Worm (Caenorhabditis elegans) whole organism, young adult: ENCODE data around the gene srsx-11.

Experiments
- F39B2.1 ChIP-seq: fragments of 200-800 bp; sonication (Bioruptor generic); IDR thresholded peaks from 2 replicates; pipeline ENCODE4 v1.3.6; 2022; ENCODE audit warnings: missing genetic modification reagents, missing genetic modification characterization, missing compliant biosample characterization
- T07F8.4 ChIP-seq: sonication (generic microtip); optimal IDR thresholded peaks from 2 replicates; lab custom pipeline; 2016; ENCODE audit warnings: mild to moderate bottlenecking, missing genetic modification characterization, moderate library complexity, missing compliant biosample characterization
- Y53F4B.3 ChIP-seq: fragments of 200-800 bp; sonication (Bioruptor generic); IDR thresholded peaks from 2 replicates; pipeline ENCODE4 v1.3.6; 2022; ENCODE audit warnings: missing genetic modification reagents, missing genetic modification characterization, missing compliant biosample characterization
- Y95B8A.8 ChIP-seq: fragments of 200-800 bp; sonication (Bioruptor generic); IDR thresholded peaks from 2 replicates; pipeline ENCODE4 v1.3.6; 2022; ENCODE audit warnings: missing genetic modification reagents, missing genetic modification characterization, missing compliant biosample characterization
- aptf-3 ChIP-seq: fragments of 200-800 bp; sonication (Bioruptor generic); IDR thresholded peaks from 2 replicates; pipeline ENCODE4 v1.3.6; 2022; ENCODE audit warnings: missing genetic modification characterization, missing compliant biosample characterization
- cebp-1 ChIP-seq, 2 experiments: fragments of 200-800 bp in 1 of 2; sonication (Bioruptor generic) in 1 of 2; sonication (generic microtip) in 1 of 2; IDR thresholded peaks in 1 of 2; optimal IDR thresholded peaks in 1 of 2; 2 replicates each; pipeline versions ENCODE4 v1.3.6 to Lab custom; 2017 to 2022; ENCODE audit warnings: missing compliant biosample characterization in 2 of 2, missing genetic modification characterization in 2 of 2, mild to moderate bottlenecking in 1 of 2, missing genetic modification reagents in 1 of 2, moderate library complexity in 1 of 2
- ceh-91 ChIP-seq: fragments of 200-800 bp; sonication (Bioruptor generic); IDR thresholded peaks from 2 replicates; pipeline ENCODE4 v1.3.6; 2022; ENCODE audit warnings: missing genetic modification reagents, missing genetic modification characterization, missing compliant biosample characterization
- dpl-1 ChIP-seq: fragments of 150-350 bp; optimal IDR thresholded peaks from 2 replicates; lab custom pipeline; 2014; ENCODE audit warnings: missing biosample characterization, missing genetic modification reagents, missing genetic modification characterization
- fkh-3 ChIP-seq: sonication (generic microtip); optimal IDR thresholded peaks from 2 replicates; lab custom pipeline; 2016; ENCODE audit warnings: mild to moderate bottlenecking, missing genetic modification characterization, missing compliant biosample characterization
- gei-17 ChIP-seq: fragments of 200-800 bp; sonication (Bioruptor generic); optimal IDR thresholded peaks from 2 replicates; lab custom pipeline; 2018; ENCODE audit warnings: mild to moderate bottlenecking, missing genetic modification characterization, missing compliant biosample characterization
- lsl-1 ChIP-seq: fragments of 200-800 bp; sonication (Bioruptor generic); optimal IDR thresholded peaks from 2 replicates; lab custom pipeline; 2018; ENCODE audit warnings: mild to moderate bottlenecking, missing genetic modification characterization, moderate library complexity, missing compliant biosample characterization
- nhr-27 ChIP-seq: fragments of 200-800 bp; sonication (Bioruptor generic); optimal IDR thresholded peaks from 2 replicates; lab custom pipeline; 2018; ENCODE audit warnings: mild to moderate bottlenecking, missing genetic modification characterization, moderate library complexity, missing compliant biosample characterization
- sea-2 ChIP-seq: fragments of 200-800 bp; sonication (Bioruptor generic); IDR thresholded peaks from 2 replicates; pipeline ENCODE4 v1.3.6; 2022; ENCODE audit warnings: missing genetic modification characterization, missing compliant biosample characterization
- snpc-3.4 ChIP-seq: sonication (generic microtip); optimal IDR thresholded peaks from 2 replicates; lab custom pipeline; 2017; ENCODE audit warnings: missing genetic modification characterization, mild to moderate bottlenecking, missing compliant biosample characterization, antibody characterized with exemption, moderate library complexity, missing genotype, missing genetic modification reagents
- unc-62 ChIP-seq: fragments of 150-350 bp; optimal IDR thresholded peaks from 2 replicates; lab custom pipeline; 2014; ENCODE audit warnings: missing biosample characterization, missing genetic modification reagents, missing genetic modification characterization
- ztf-18 ChIP-seq: sonication (generic microtip); optimal IDR thresholded peaks from 2 replicates; lab custom pipeline; 2016; ENCODE audit warnings: missing genotype, mild to moderate bottlenecking, missing genetic modification characterization, missing compliant biosample characterization

The srsx-11 gene

ce11 chrV:4929842-4930241, 49.1 kb downstream of the srsx-11 start, which contains the start of gene str-205:
Gene str-205, minus strand, starts transcription at chrV:4929942.
- TF ChIP-seq T07F8.4 (tag; lab: Kevin White, UChicago) (no peak), dpl-1 (GFP tag; lab: Kevin White, UChicago) (no peak), aptf-3 (GFP tag; lab: Robert Waterston, UW) (no peak), Y53F4B.3 (GFP tag; lab: Robert Waterston, UW) (no peak), cebp-1 (GFP tag; IDR thresholded peaks at IDR 0.05; lab: Robert Waterston, UW) (no peak), cebp-1 (tag; optimal IDR thresholded peaks at IDR 0.05; lab: Kevin White, UChicago) (no peak), nhr-27 (tag; lab: Kevin White, UChicago) (no peak), ztf-18 (no peak), unc-62 (GFP tag; lab: Kevin White, UChicago) (no peak), snpc-3.4 (tag; lab: Kevin White, UChicago) (no peak), fkh-3 (tag; lab: Kevin White, UChicago) (no peak), lsl-1 (no peak), sea-2 (no peak), ceh-91 (GFP tag; lab: Robert Waterston, UW) (no peak), gei-17 (GFP tag; lab: Kevin White, UChicago) (no peak), F39B2.1 (GFP tag; lab: Robert Waterston, UW) (no peak), Y95B8A.8 (no peak)
